Worm (Caenorhabditis elegans) whole organism, mixed stage, embryonic: ENCODE results near the gene C09E9.1.

Experiments used
- bed-3 ChIP-seq: fragments of 200-800 bp; sonication (Bioruptor generic); optimal IDR thresholded peaks from 3 replicates; lab custom pipeline; 2018; ENCODE audit warnings: mild to moderate bottlenecking, missing genetic modification characterization, moderate library complexity, missing compliant biosample characterization
- blmp-1 ChIP-seq: fragments of 150-350 bp; optimal IDR thresholded peaks from 2 replicates; lab custom pipeline; 2014; ENCODE audit warnings: missing biosample characterization, missing genetic modification characterization
- ceh-39 ChIP-seq: fragments of 150-350 bp; optimal IDR thresholded peaks from 2 replicates; lab custom pipeline; 2014; ENCODE audit warnings: missing biosample characterization, missing genetic modification characterization
- ces-1 ChIP-seq: fragments of 150-350 bp; optimal IDR thresholded peaks from 2 replicates; lab custom pipeline; 2014; ENCODE audit warnings: missing biosample characterization, missing genetic modification reagents, missing genetic modification characterization
- cnd-1 ChIP-seq: fragments of 200-800 bp; sonication (Bioruptor generic); optimal IDR thresholded peaks from 2 replicates; lab custom pipeline; 2018; ENCODE audit warnings: mild to moderate bottlenecking, missing genetic modification characterization, missing compliant biosample characterization
- drap-1 ChIP-seq: fragments of 200-800 bp; sonication (Bioruptor generic); optimal IDR thresholded peaks from 3 replicates; lab custom pipeline; 2018; ENCODE audit warnings: mild to moderate bottlenecking, missing genetic modification characterization, missing compliant biosample characterization
- elt-1 ChIP-seq: sonication (generic microtip); optimal IDR thresholded peaks from 2 replicates; lab custom pipeline; 2017; ENCODE audit warnings: missing genetic modification characterization, mild to moderate bottlenecking, missing compliant biosample characterization, antibody characterized with exemption, moderate library complexity, borderline replicate concordance; ENCODE audit not compliant: insufficient read depth
- elt-3 ChIP-seq: fragments of 150-350 bp; optimal IDR thresholded peaks from 2 replicates; lab custom pipeline; 2014; ENCODE audit warnings: missing biosample characterization, missing genetic modification characterization
- flh-1 ChIP-seq: fragments of 200-800 bp; sonication (Bioruptor generic); optimal IDR thresholded peaks from 2 replicates; lab custom pipeline; 2018; ENCODE audit warnings: mild to moderate bottlenecking, missing genetic modification characterization, moderate library complexity, missing compliant biosample characterization
- ham-2 ChIP-seq: fragments of 200-800 bp; sonication (Bioruptor generic); optimal IDR thresholded peaks from 2 replicates; lab custom pipeline; 2018; ENCODE audit warnings: mild to moderate bottlenecking, missing genetic modification characterization, missing compliant biosample characterization
- hlh-1 ChIP-seq: fragments of 150-350 bp; optimal IDR thresholded peaks from 2 replicates; lab custom pipeline; 2014; ENCODE audit warnings: missing biosample characterization, missing genetic modification reagents, missing genetic modification characterization
- lin-32 ChIP-seq: fragments of 200-800 bp; sonication (Bioruptor generic); optimal IDR thresholded peaks from 2 replicates; lab custom pipeline; 2018; ENCODE audit warnings: mild to moderate bottlenecking, missing genetic modification characterization, missing compliant biosample characterization
- lsy-2 ChIP-seq: fragments of 150-350 bp; optimal IDR thresholded peaks from 2 replicates; lab custom pipeline; 2014; ENCODE audit warnings: missing biosample characterization, missing genetic modification characterization
- mab-5 ChIP-seq: fragments of 150-350 bp; optimal IDR thresholded peaks from 2 replicates; lab custom pipeline; 2014; ENCODE audit warnings: missing biosample characterization, missing genetic modification characterization
- mep-1 ChIP-seq: fragments of 150-350 bp; optimal IDR thresholded peaks from 2 replicates; lab custom pipeline; 2017; ENCODE audit warnings: missing biosample characterization, missing genetic modification reagents, missing genetic modification characterization, inconsistent platforms
- nhr-12 ChIP-seq: fragments of 150-350 bp; optimal IDR thresholded peaks from 2 replicates; lab custom pipeline; 2014; ENCODE audit warnings: missing biosample characterization, missing genetic modification characterization
- nhr-237 ChIP-seq: fragments of 150-350 bp; optimal IDR thresholded peaks from 2 replicates; lab custom pipeline; 2014; ENCODE audit warnings: missing biosample characterization, missing genetic modification characterization
- nhr-28 ChIP-seq: fragments of 150-350 bp; optimal IDR thresholded peaks from 2 replicates; lab custom pipeline; 2014; ENCODE audit warnings: missing biosample characterization, missing genetic modification characterization
- nhr-76 ChIP-seq: sonication (generic microtip); optimal IDR thresholded peaks from 2 replicates; lab custom pipeline; 2017; ENCODE audit warnings: missing biosample characterization, missing genetic modification characterization
- pha-4 ChIP-seq: fragments of 150-350 bp; optimal IDR thresholded peaks from 2 replicates; lab custom pipeline; 2018; ENCODE audit warnings: missing biosample characterization, missing genetic modification reagents, missing genetic modification characterization
- snpc-4 ChIP-seq: fragments of 150-350 bp; optimal IDR thresholded peaks from 2 replicates; lab custom pipeline; 2014; ENCODE audit warnings: missing biosample characterization, missing genetic modification characterization
- sptf-1 ChIP-seq: sonication (generic microtip); optimal IDR thresholded peaks from 2 replicates; lab custom pipeline; 2017; ENCODE audit warnings: mild to moderate bottlenecking, missing genetic modification characterization, moderate library complexity, missing compliant biosample characterization
- tbx-8 ChIP-seq: fragments of 200-800 bp; sonication (Bioruptor generic); optimal IDR thresholded peaks from 2 replicates; lab custom pipeline; 2018; ENCODE audit warnings: mild to moderate bottlenecking, missing genetic modification characterization, moderate library complexity, missing compliant biosample characterization
- unc-120 ChIP-seq: sonication (generic microtip); optimal IDR thresholded peaks from 2 replicates; lab custom pipeline; 2017; ENCODE audit warnings: missing genetic modification characterization, missing compliant biosample characterization; ENCODE audit not compliant: poor library complexity, severe bottlenecking
- unc-39 ChIP-seq: fragments of 150-350 bp; optimal IDR thresholded peaks from 2 replicates; lab custom pipeline; 2014; ENCODE audit warnings: missing biosample characterization, missing genetic modification characterization
- unc-62 ChIP-seq: fragments of 150-350 bp; optimal IDR thresholded peaks from 2 replicates; lab custom pipeline; 2014; ENCODE audit warnings: missing biosample characterization, missing genetic modification reagents, missing genetic modification characterization
- zip-8 ChIP-seq: fragments of 150-350 bp; optimal IDR thresholded peaks from 2 replicates; lab custom pipeline; 2014; ENCODE audit warnings: missing biosample characterization, missing genetic modification characterization
- ztf-11 ChIP-seq: fragments of 150-350 bp; optimal IDR thresholded peaks from 2 replicates; lab custom pipeline; 2014; ENCODE audit warnings: missing biosample characterization, missing genetic modification characterization

The C09E9.1 gene

DNA sequence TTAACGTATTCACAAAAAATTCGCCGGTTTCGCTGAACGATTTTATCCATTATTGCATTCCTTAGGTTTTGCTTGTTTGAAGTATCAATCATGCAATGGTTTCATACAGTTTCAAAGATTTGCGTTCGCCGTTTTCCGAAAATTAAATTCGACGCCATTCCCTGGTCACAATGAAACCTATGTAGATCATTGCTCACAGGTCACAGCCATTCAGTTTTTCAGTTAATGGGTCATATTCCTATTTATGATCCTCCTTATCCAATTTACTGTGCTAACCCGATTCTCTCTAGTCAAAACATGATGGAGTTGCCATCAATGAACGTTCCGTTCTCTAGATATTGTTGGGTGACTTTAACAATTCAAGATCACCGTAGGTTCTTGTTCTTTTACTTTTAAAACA is 9.7 kb upstream of the C09E9.1 start, which contains the start of gene F38A1.13:
F38A1.13 (plus strand) TSS at position 301 of the 400 bp plus-strand sequence.
- no peak for TF ChIP-seq unc-62 (GFP tag; lab: Kevin White, UChicago)
- TF ChIP-seq zip-8 (tag; lab: Kevin White, UChicago) = no peak

DNA sequence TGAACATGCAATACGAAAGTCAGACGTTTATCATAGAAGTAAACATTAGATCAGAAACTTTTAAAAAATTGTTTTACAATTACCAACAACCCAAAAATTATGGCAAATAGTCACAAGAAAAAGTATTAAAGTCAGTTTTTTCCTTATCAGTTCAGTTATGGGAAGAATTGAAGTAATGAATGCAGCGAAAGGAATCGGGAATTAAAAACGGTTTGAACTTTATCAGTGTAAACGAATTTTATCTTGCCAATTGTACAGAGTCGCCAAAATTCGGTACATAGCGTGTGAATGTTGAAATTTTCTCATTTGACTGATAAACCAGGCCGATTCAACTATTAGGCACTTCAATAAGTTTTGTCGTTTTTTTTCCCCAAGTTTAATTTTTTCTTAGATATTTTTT is 8.5 kb upstream of the C09E9.1 start:
- TF ChIP-seq drap-1 (GFP tag; lab: Kevin White, UChicago) = no peak
- TF ChIP-seq unc-120 (tag; lab: Kevin White, UChicago) = no peak
- no peak for TF ChIP-seq nhr-76 (tag; lab: Kevin White, UChicago)
- TF ChIP-seq flh-1 = no peak
- TF ChIP-seq mep-1 (tag; lab: Kevin White, UChicago) = no peak
- TF ChIP-seq elt-1 (tag; lab: Kevin White, UChicago) = no peak
- no peak for TF ChIP-seq ham-2 (GFP tag; lab: Kevin White, UChicago)

DNA sequence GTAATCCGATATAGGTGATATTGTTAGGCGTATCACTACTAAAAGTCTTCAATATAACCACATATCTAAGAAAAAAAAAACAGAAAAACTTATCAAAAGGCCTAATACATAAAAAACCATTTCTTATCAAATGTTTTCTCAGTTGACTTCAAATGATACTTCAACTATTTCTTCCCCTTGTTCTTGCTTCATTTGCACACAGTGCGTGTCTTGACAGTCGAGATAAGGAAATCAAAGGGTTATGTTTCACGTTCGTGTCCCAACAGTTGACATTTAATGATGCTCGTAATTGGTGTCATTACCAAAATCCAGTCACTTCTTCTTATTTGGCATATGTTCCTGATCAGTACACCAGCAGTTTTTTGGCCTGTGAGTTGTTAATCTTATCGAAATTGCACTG is 7.9 kb upstream of the C09E9.1 start, which contains the start of gene clec-170:
clec-170 (plus strand) TSS at position 143 of the 400 bp plus-strand sequence.
- TF ChIP-seq drap-1 (GFP tag; lab: Kevin White, UChicago) (no peak), unc-120 (tag; lab: Kevin White, UChicago) (no peak), mab-5 (no peak), flh-1 (no peak), mep-1 (tag; lab: Kevin White, UChicago) (no peak), hlh-1 (no peak), ztf-11 (no peak)
- TF ChIP-seq, all 35 proteins: peak for 0

DNA sequence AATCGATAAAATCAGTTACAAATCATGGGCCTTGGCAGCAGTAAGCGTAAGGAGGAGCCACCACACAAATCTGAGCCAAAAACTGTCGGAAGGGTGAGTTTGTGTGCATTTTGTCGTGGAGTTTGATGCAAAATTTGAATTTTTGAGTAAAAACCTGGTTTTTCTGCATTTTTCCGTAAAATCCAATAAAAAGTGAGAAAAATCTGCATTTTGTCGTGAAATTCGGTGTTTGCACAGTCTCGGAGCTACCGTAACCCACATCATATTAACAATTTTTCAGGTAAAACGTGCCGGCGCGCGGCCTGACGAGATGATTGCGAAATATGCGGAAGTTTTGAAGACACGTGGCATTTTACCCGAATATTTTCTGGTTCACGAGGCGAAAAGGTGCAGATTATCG is 1.2 kb downstream of the C09E9.1 start:
- TF ChIP-seq bed-3 (GFP tag; lab: Kevin White, UChicago) (no peak), ham-2 (GFP tag; lab: Kevin White, UChicago) (no peak), unc-120 (tag; lab: Kevin White, UChicago) (no peak), snpc-4 (tag; lab: Kevin White, UChicago) (no peak), tbx-8 (GFP tag; lab: Kevin White, UChicago) (no peak), elt-1 (tag; lab: Kevin White, UChicago) (no peak), pha-4 (tag; lab: Kevin White, UChicago) (no peak), blmp-1 (tag; lab: Kevin White, UChicago) (no peak), mep-1 (tag; lab: Kevin White, UChicago) (no peak)
- TF ChIP-seq, all 35 proteins: peak for 0

DNA sequence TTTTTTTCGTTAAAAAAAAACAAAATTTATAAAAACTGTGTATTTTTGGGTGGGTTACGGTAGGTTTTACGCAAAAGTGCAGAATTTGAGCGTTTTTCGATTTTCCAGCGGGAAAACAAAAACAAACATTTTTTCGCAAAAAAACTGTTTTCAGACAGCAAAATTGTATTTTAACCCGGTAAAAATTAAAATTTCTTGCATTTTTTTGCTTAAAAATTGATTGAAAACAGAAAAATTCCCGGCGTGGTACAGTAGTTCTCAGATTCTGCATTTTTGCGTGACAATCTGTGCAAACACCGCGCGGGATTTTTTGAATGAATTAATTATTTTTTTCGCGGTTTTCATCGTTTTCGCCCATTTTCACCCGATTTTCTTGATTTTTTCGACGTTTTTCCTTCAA is 2.4 kb downstream of the C09E9.1 start:
- TF ChIP-seq tbx-8 (GFP tag; lab: Kevin White, UChicago) (no peak), lsy-2 (tag; lab: Kevin White, UChicago) (peak; percentile 43)

DNA sequence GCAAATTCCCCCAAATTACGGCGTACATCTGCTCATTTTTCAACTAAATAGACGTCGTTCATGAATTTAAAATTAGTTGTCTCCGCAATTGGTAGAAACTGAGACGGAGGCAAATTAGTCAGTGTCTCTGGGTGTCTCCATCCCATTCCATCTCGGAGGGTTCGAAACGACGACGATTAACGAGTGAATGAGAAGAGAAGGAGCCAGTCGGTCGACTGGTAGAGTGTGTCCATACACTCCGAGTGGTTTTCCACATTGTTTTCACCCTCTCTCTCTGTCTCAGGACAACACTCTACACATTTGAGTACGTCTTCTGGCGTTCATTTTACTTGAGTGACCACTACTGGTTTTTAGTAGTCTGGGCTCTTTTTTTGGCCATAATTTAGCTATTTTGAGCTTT is 4.3 kb downstream of the C09E9.1 start:
- TF ChIP-seq cnd-1 = peak; percentile 21
- no peak for TF ChIP-seq lin-32 (GFP tag; lab: Kevin White, UChicago)
- peak; percentile 45 for TF ChIP-seq ces-1

DNA sequence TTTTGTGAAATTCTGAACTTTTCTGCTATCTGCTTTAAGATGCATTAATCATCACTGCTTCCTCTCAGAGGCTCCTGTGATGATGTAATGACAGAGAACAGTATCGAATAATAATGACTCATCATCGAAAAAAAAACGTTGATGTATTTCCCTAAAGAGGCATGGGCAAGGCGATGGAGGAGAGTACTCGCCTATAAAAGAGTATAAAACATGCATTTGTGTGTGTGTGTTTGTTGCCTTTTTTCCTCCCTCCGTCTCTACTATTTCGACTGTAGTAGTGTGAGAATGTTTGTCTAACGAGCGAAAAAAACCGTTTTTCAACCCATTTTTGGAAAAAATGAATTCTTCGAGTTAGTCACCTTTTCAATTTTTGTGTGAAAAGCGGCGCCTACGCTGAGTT is 10.2 kb downstream of the C09E9.1 start:
- TF ChIP-seq tbx-8 (GFP tag; lab: Kevin White, UChicago) (no peak), elt-3 (tag; lab: Kevin White, UChicago) (no peak), lin-32 (GFP tag; lab: Kevin White, UChicago) (no peak), sptf-1 (tag; lab: Kevin White, UChicago) (no peak), mab-5 (no peak), zip-8 (tag; lab: Kevin White, UChicago) (no peak), ceh-39 (tag; lab: Kevin White, UChicago) (no peak), unc-39 (tag; lab: Kevin White, UChicago) (no peak), lsy-2 (tag; lab: Kevin White, UChicago) (no peak), nhr-237 (tag; lab: Kevin White, UChicago) (no peak), nhr-12 (tag; lab: Kevin White, UChicago) (no peak), pha-4 (tag; lab: Kevin White, UChicago) (no peak), nhr-28 (tag; lab: Kevin White, UChicago) (no peak), flh-1 (no peak), ztf-11 (no peak), nhr-76 (tag; lab: Kevin White, UChicago) (no peak), cnd-1 (no peak)
